Fruit fly (Drosophila melanogaster) whole organism, pupa: Measurements from ENCODE around the gene CG14302.

Experiments
- CG10348 ChIP-seq: fragments of 200-800 bp; sonication (Bioruptor generic); IDR thresholded peaks from 2 replicates; pipeline ENCODE4 v1.3.6; 2022; ENCODE audit warnings: missing biosample characterization, missing genetic modification characterization
- CG14655 ChIP-seq: fragments of 200-800 bp; sonication (Bioruptor generic); optimal IDR thresholded peaks from 3 replicates; lab custom pipeline; 2017; ENCODE audit warnings: mild to moderate bottlenecking, missing biosample characterization, missing genetic modification reagents, missing genetic modification characterization
- CG15710 ChIP-seq: fragments of 200-800 bp; sonication (Bioruptor generic); optimal IDR thresholded peaks from 2 replicates; lab custom pipeline; 2018; ENCODE audit warnings: missing biosample characterization, mild to moderate bottlenecking, missing genetic modification characterization, moderate library complexity
- CG17806 ChIP-seq: fragments of 200-800 bp; sonication (Bioruptor generic); optimal IDR thresholded peaks from 2 replicates; lab custom pipeline; 2018; ENCODE audit warnings: missing biosample characterization, mild to moderate bottlenecking, missing genetic modification characterization, moderate library complexity
- CG34367 ChIP-seq: fragments of 200-800 bp; sonication (Bioruptor generic); optimal IDR thresholded peaks from 2 replicates; lab custom pipeline; 2018; ENCODE audit warnings: missing biosample characterization, mild to moderate bottlenecking, missing genetic modification characterization
- CG8159 ChIP-seq: fragments of 200-800 bp; sonication (Bioruptor generic); optimal IDR thresholded peaks from 3 replicates; lab custom pipeline; 2018; ENCODE audit warnings: missing biosample characterization, mild to moderate bottlenecking, missing genetic modification characterization, moderate library complexity
- CG8301 ChIP-seq: fragments of 200-800 bp; sonication (Bioruptor generic); optimal IDR thresholded peaks from 2 replicates; lab custom pipeline; 2018; ENCODE audit warnings: missing biosample characterization, mild to moderate bottlenecking, missing genetic modification characterization
- CG9948 ChIP-seq: fragments of 200-800 bp; sonication (Bioruptor generic); optimal IDR thresholded peaks from 2 replicates; lab custom pipeline; 2018; ENCODE audit warnings: missing biosample characterization, mild to moderate bottlenecking, missing genetic modification characterization, moderate library complexity
- EcR ChIP-seq: fragments of 200-800 bp; sonication (Bioruptor generic); optimal IDR thresholded peaks from 3 replicates; lab custom pipeline; 2019; ENCODE audit warnings: missing biosample characterization, missing genetic modification characterization, mild to moderate bottlenecking, moderate library complexity, missing genetic modification reagents
- Ets98B ChIP-seq: fragments of 200-800 bp; sonication (Bioruptor generic); IDR thresholded peaks from 2 replicates; pipeline ENCODE4 v1.3.6; 2022; ENCODE audit warnings: missing biosample characterization, missing genetic modification characterization
- Pif1A ChIP-seq: fragments of 200-800 bp; sonication (Bioruptor generic); optimal IDR thresholded peaks from 3 replicates; lab custom pipeline; 2016; ENCODE audit warnings: missing biosample characterization, missing genetic modification characterization
- Pif1B ChIP-seq: fragments of 200-800 bp; sonication (Bioruptor generic); optimal IDR thresholded peaks from 3 replicates; lab custom pipeline; 2016; ENCODE audit warnings: missing biosample characterization, missing genetic modification characterization
- gl ChIP-seq: fragments of 200-800 bp; sonication (Bioruptor generic); optimal IDR thresholded peaks from 2 replicates; lab custom pipeline; 2018; ENCODE audit warnings: missing biosample characterization, mild to moderate bottlenecking, missing genetic modification characterization
- rn ChIP-seq: fragments of 200-800 bp; sonication (Bioruptor generic); IDR thresholded peaks from 2 replicates; pipeline ENCODE4 v1.3.6; 2022; ENCODE audit warnings: missing biosample characterization, missing genetic modification characterization

dm6 chr3R:18692619-18693018, 39.9 kb upstream of the CG14302 start, which contains the start of gene Muc91C:
- TF ChIP-seq CG34367, result no peak
- no peak for TF ChIP-seq CG15710
- TF ChIP-seq CG10348 (GFP tag; lab: Robert Waterston, UW), result no peak
- no peak for TF ChIP-seq Pif1B (GFP tag; lab: Kevin White, UChicago)
- no peak for TF ChIP-seq EcR (GFP tag; lab: Kevin White, UChicago)
- no peak for TF ChIP-seq CG9948 (tag; lab: Kevin White, UChicago)
- TF ChIP-seq CG8159 (tag; lab: Kevin White, UChicago), result no peak
- no peak for TF ChIP-seq CG17806 (tag; lab: Kevin White, UChicago)
- TF ChIP-seq CG14655 (GFP tag; lab: Kevin White, UChicago), result no peak
- TF ChIP-seq rn (GFP tag; lab: Robert Waterston, UW), result no peak
- TF ChIP-seq Ets98B (GFP tag; lab: Robert Waterston, UW), result no peak
- no peak for TF ChIP-seq gl (tag; lab: Kevin White, UChicago)
- TF ChIP-seq CG8301 (tag; lab: Kevin White, UChicago), result no peak
- no peak for TF ChIP-seq Pif1A (GFP tag; lab: Kevin White, UChicago)
